Fruit fly (Drosophila melanogaster): Measurements from ENCODE around the gene rtet.
A peak's percentile ranks its signal among the peaks of the same experiment; 100 is the strongest.

Gene rtet

DNA sequence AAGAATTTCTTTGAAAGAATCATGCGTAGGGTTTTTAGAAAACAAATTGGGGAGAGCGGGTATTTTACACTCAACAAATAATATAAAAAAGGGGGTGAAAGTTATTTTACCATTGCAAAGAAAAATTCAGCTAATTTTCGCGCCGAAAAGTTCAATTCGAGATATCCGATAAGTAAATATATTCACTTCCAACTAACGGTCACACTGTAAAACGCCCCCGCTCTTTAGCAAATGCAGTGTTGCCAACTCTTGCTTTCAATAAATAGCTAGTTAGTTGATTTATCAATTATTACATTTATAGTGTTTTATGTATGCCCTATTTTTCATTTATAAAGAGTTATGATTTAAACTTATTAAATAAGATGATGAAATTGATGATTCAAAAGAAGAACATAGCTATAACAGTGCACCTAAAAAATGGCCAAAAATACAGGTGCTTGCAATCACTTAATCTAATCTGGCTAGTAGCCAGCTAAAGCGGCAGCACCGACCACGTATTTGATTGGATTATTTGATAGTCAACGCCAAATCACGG, 30.0 kb downstream of the rtet start, which contains the start of gene meigo (continued):
- TF ChIP-seq Drgx (GFP tag; IDR thresholded peaks at IDR 0.05) (no peak; the same call in 1 of the 2 replicates), CG14710 (tag; optimal IDR thresholded peaks at IDR 0.05) (peak; percentile 83), tio (GFP tag; optimal IDR thresholded peaks at IDR 0.05) (no peak), ssp (GFP tag; IDR thresholded peaks at IDR 0.05) (peak; percentile 57), Gug (GFP tag; IDR thresholded peaks at IDR 0.05) (peak; percentile 37; the same call in 1 of the 4 replicates), CG7928 (GFP tag; optimal IDR thresholded peaks at IDR 0.05) (no peak), Adf1 (GFP tag; IDR thresholded peaks at IDR 0.05) (peak; percentile 46; the same call in 1 of the 2 replicates), CG3407 (GFP tag; optimal IDR thresholded peaks at IDR 0.05) (no peak), CG2712 (tag; optimal IDR thresholded peaks at IDR 0.05) (peak; percentile 83), dysf (GFP tag; IDR thresholded peaks at IDR 0.05) (peak; percentile 71; the same call in 2 of the 3 replicates), Dip3 (GFP tag; optimal IDR thresholded peaks at IDR 0.05) (peak; percentile 63), yki (optimal IDR thresholded peaks at IDR 0.05) (no peak), Hmx (GFP tag; optimal IDR thresholded peaks at IDR 0.05) (no peak), bigmax (GFP tag; optimal IDR thresholded peaks at IDR 0.05) (no peak), CG10959 (GFP tag; IDR thresholded peaks at IDR 0.05) (no peak), sd (tag; optimal IDR thresholded peaks at IDR 0.05) (peak; percentile 77), cwo (GFP tag; optimal IDR thresholded peaks at IDR 0.05) (peak; percentile 14), lola (GFP tag; optimal IDR thresholded peaks at IDR 0.05) (peak in 1 of 3 experiments; percentile 61), CG9932 (GFP tag; IDR thresholded peaks at IDR 0.05) (peak; percentile 73), CG2889 (GFP tag; IDR thresholded peaks at IDR 0.05) (no peak), tin (GFP tag; optimal IDR thresholded peaks at IDR 0.05) (peak; percentile 54), dpn (GFP tag; optimal IDR thresholded peaks at IDR 0.05) (peak; percentile 62 to 72), run (tag; optimal IDR thresholded peaks at IDR 0.05) (no peak), CG1832 (GFP tag; optimal IDR thresholded peaks at IDR 0.05) (no peak), vvl (GFP tag; IDR thresholded peaks at IDR 0.05) (peak; percentile 74), CG8388 (GFP tag; optimal IDR thresholded peaks at IDR 0.05) (peak; percentile 50), CG3838 (GFP tag; optimal IDR thresholded peaks at IDR 0.05) (no peak), CG2129 (GFP tag; IDR thresholded peaks at IDR 0.05; ENCODE audit: partially characterized antibody) (no peak), Mrtf (GFP tag; IDR thresholded peaks at IDR 0.05) (0 out of 3 replicates have a peak, but pooled peaks have one; percentile 46), CG6854 (GFP tag; optimal IDR thresholded peaks at IDR 0.05) (no peak), h (optimal IDR thresholded peaks at IDR 0.05) (no peak), pzg (GFP tag; optimal IDR thresholded peaks at IDR 0.05) (peak; percentile 83), NC2α (GFP tag; optimal IDR thresholded peaks at IDR 0.05) (no peak), Antp (GFP tag; optimal IDR thresholded peaks at IDR 0.05) (peak; percentile 17), shn (GFP tag; optimal IDR thresholded peaks at IDR 0.05) (peak; percentile 6), pb (GFP tag; optimal IDR thresholded peaks at IDR 0.05) (peak; percentile 36), danr (GFP tag; IDR thresholded peaks at IDR 0.05) (no peak), Deaf1 (tag; optimal IDR thresholded peaks at IDR 0.05) (no peak), CHES-1-like (GFP tag; optimal IDR thresholded peaks at IDR 0.05) (peak; percentile 28), Hr3 (GFP tag; optimal IDR thresholded peaks at IDR 0.05) (peak; percentile 68), CG10147 (GFP tag; optimal IDR thresholded peaks at IDR 0.05) (peak; percentile 78), Hey (tag; optimal IDR thresholded peaks at IDR 0.05) (no peak), CG8359 (GFP tag; optimal IDR thresholded peaks at IDR 0.05; ENCODE audit: borderline replicate concordance) (no peak), TFAM (GFP tag; optimal IDR thresholded peaks at IDR 0.05) (no peak), fd96Cb (tag; optimal IDR thresholded peaks at IDR 0.05) (peak; percentile 54), CG8944 (GFP tag; optimal IDR thresholded peaks at IDR 0.05) (peak; percentile 48), crol (GFP tag; IDR thresholded peaks at IDR 0.05) (no peak), kay (GFP tag; optimal IDR thresholded peaks at IDR 0.05) (peak; percentile 41), H15 (GFP tag; IDR thresholded peaks at IDR 0.05) (no peak), CG4282 (GFP tag; optimal IDR thresholded peaks at IDR 0.05) (no peak), NfI (GFP tag; optimal IDR thresholded peaks at IDR 0.05) (peak; percentile 70), psq (GFP tag; optimal IDR thresholded peaks at IDR 0.05) (no peak)
